Fruit fly (Drosophila melanogaster) whole organism, embryonic: ENCODE data around the gene CG14650.
A peak's percentile ranks its signal among the peaks of the same experiment; 100 is the strongest.

Experiments used
- Atf6 ChIP-seq: fragments of 200-800 bp; sonication (Bioruptor generic); IDR thresholded peaks from 2 replicates; pipeline ENCODE4 v1.3.6; 2022; ENCODE audit warnings: missing biosample characterization, missing genetic modification characterization
- CG10979 ChIP-seq: fragments of 200-800 bp; sonication (Bioruptor generic); optimal IDR thresholded peaks from 2 replicates; lab custom pipeline; 2018; ENCODE audit warnings: missing biosample characterization, mild to moderate bottlenecking, missing genetic modification characterization, moderate library complexity
- CG11247 ChIP-seq: fragments of 200-800 bp; sonication (Bioruptor generic); IDR thresholded peaks from 2 replicates; pipeline ENCODE4 v1.3.6; 2022; ENCODE audit warnings: missing biosample characterization, missing genetic modification characterization
- CG12155 ChIP-seq: fragments of 200-800 bp; sonication (Bioruptor generic); optimal IDR thresholded peaks from 3 replicates; lab custom pipeline; 2016; ENCODE audit warnings: missing biosample characterization, missing genetic modification characterization
- CG15601 ChIP-seq: fragments of 200-800 bp; sonication (Bioruptor generic); optimal IDR thresholded peaks from 3 replicates; lab custom pipeline; 2019; ENCODE audit warnings: missing biosample characterization, mild to moderate bottlenecking, missing genetic modification characterization, moderate library complexity
- CG17612 ChIP-seq: fragments of 200-800 bp; sonication (Bioruptor generic); IDR thresholded peaks from 2 replicates; pipeline ENCODE4 v1.3.6; 2022; ENCODE audit warnings: missing biosample characterization, missing genetic modification characterization
- CG2129 ChIP-seq: fragments of 200-800 bp; sonication (Bioruptor generic); IDR thresholded peaks from 2 replicates; pipeline ENCODE4 v1.3.6; 2022; ENCODE audit warnings: missing biosample characterization, missing genetic modification characterization; ENCODE audit not compliant: partially characterized antibody
- CG2202 ChIP-seq: fragments of 200-800 bp; sonication (Bioruptor generic); optimal IDR thresholded peaks from 2 replicates; lab custom pipeline; 2018; ENCODE audit warnings: missing biosample characterization, mild to moderate bottlenecking, missing genetic modification characterization
- CG2889 ChIP-seq: fragments of 200-800 bp; sonication (Bioruptor generic); IDR thresholded peaks from 3 replicates; pipeline ENCODE4 v1.3.6; 2022; ENCODE audit warnings: missing biosample characterization, missing genetic modification characterization
- CG32772 ChIP-seq: fragments of 200-800 bp; sonication (Bioruptor generic); IDR thresholded peaks from 2 replicates; pipeline ENCODE4 v1.3.6; 2022; ENCODE audit warnings: missing biosample characterization, missing genetic modification characterization
- CG33557 ChIP-seq: fragments of 200-800 bp; sonication (Bioruptor generic); optimal IDR thresholded peaks from 2 replicates; lab custom pipeline; 2019; ENCODE audit warnings: missing biosample characterization, mild to moderate bottlenecking, missing genetic modification characterization, moderate library complexity
- CG5180 ChIP-seq: fragments of 200-800 bp; sonication (Bioruptor generic); optimal IDR thresholded peaks from 3 replicates; lab custom pipeline; 2017; ENCODE audit warnings: missing biosample characterization, missing genetic modification characterization, mild to moderate bottlenecking, moderate library complexity, missing genetic modification reagents
- CG6791 ChIP-seq: fragments of 200-800 bp; sonication (Bioruptor generic); IDR thresholded peaks from 3 replicates; pipeline ENCODE4 v1.3.6; 2022; ENCODE audit warnings: missing biosample characterization, missing genetic modification characterization; ENCODE audit not compliant: partially characterized antibody
- CG7556 ChIP-seq: fragments of 200-800 bp; sonication (Bioruptor generic); optimal IDR thresholded peaks from 2 replicates; lab custom pipeline; 2017; ENCODE audit warnings: missing biosample characterization, mild to moderate bottlenecking, missing genetic modification characterization
- CG8359 ChIP-seq: fragments of 200-800 bp; sonication (Bioruptor generic); optimal IDR thresholded peaks from 2 replicates; lab custom pipeline; 2017; ENCODE audit warnings: missing biosample characterization, mild to moderate bottlenecking, missing genetic modification characterization, borderline replicate concordance
- CG8924 ChIP-seq: fragments of 200-800 bp; optimal IDR thresholded peaks from 3 replicates; lab custom pipeline; 2019; ENCODE audit warnings: missing biosample characterization, mild to moderate bottlenecking, missing genetic modification characterization, moderate library complexity
- CG8944 ChIP-seq: fragments of 200-800 bp; sonication (Bioruptor generic); optimal IDR thresholded peaks from 3 replicates; lab custom pipeline; 2016; ENCODE audit warnings: missing biosample characterization, missing genetic modification characterization
- CG9215 ChIP-seq: fragments of 200-800 bp; sonication (Bioruptor generic); IDR thresholded peaks from 2 replicates; pipeline ENCODE4 v1.3.6; 2022; ENCODE audit warnings: missing biosample characterization, missing genetic modification characterization
- CHES-1-like ChIP-seq: fragments of 200-800 bp; sonication (Bioruptor generic); optimal IDR thresholded peaks from 2 replicates; lab custom pipeline; 2016; ENCODE audit warnings: missing biosample characterization, missing genetic modification characterization
- CrebB ChIP-seq: fragments of 200-800 bp; sonication (Bioruptor generic); optimal IDR thresholded peaks from 3 replicates; lab custom pipeline; 2018; ENCODE audit warnings: missing biosample characterization, mild to moderate bottlenecking, missing genetic modification characterization
- D19A ChIP-seq: fragments of 200-800 bp; optimal IDR thresholded peaks from 3 replicates; lab custom pipeline; 2019; ENCODE audit warnings: missing biosample characterization, mild to moderate bottlenecking, missing genetic modification characterization, moderate library complexity
- HHEX ChIP-seq: fragments of 200-800 bp; sonication (Bioruptor generic); optimal IDR thresholded peaks from 3 replicates; lab custom pipeline; 2017; ENCODE audit warnings: missing biosample characterization, mild to moderate bottlenecking, missing genetic modification characterization, missing genetic modification reagents
- Hand ChIP-seq: fragments of 200-800 bp; sonication (Bioruptor generic); optimal IDR thresholded peaks from 2 replicates; lab custom pipeline; 2017; ENCODE audit warnings: mild to moderate bottlenecking, missing biosample characterization, missing genetic modification reagents, missing genetic modification characterization
- MESR4 ChIP-seq: fragments of 200-800 bp; sonication (Bioruptor generic); optimal IDR thresholded peaks from 2 replicates; lab custom pipeline; 2018; ENCODE audit warnings: missing biosample characterization, mild to moderate bottlenecking, missing genetic modification characterization, moderate library complexity
- Med ChIP-seq: fragments of 200-800 bp; sonication (Bioruptor generic); peaks from one replicate; lab custom pipeline; 2016; ENCODE audit warnings: missing biosample characterization, missing genetic modification characterization, mild to moderate bottlenecking, inconsistent platforms, moderate library complexity
- NFAT ChIP-seq: fragments of 200-800 bp; sonication (Bioruptor generic); IDR thresholded peaks from 2 replicates; pipeline ENCODE4 v1.3.6; 2022; ENCODE audit warnings: missing biosample characterization, missing genetic modification characterization
- Vsx1 ChIP-seq: fragments of 200-800 bp; sonication (Bioruptor generic); optimal IDR thresholded peaks from 2 replicates; lab custom pipeline; 2017; ENCODE audit warnings: missing biosample characterization, mild to moderate bottlenecking, missing genetic modification characterization, missing genetic modification reagents
- ap ChIP-seq: fragments of 200-800 bp; sonication (Bioruptor generic); IDR thresholded peaks from 2 replicates; pipeline ENCODE4 v1.3.6; 2022; ENCODE audit warnings: missing biosample characterization, missing genetic modification characterization
- ci ChIP-seq: fragments of 200-800 bp; sonication (Bioruptor generic); IDR thresholded peaks from 3 replicates; pipeline ENCODE4 v1.3.6; 2022; ENCODE audit warnings: missing biosample characterization, missing genetic modification characterization
- cwo ChIP-seq: fragments of 200-800 bp; sonication (Bioruptor generic); optimal IDR thresholded peaks from 3 replicates; lab custom pipeline; 2017; ENCODE audit warnings: missing biosample characterization, missing genetic modification characterization, mild to moderate bottlenecking, moderate library complexity, missing genetic modification reagents
- dmrt99B ChIP-seq: fragments of 200-800 bp; sonication (Bioruptor generic); optimal IDR thresholded peaks from 2 replicates; lab custom pipeline; 2018; ENCODE audit warnings: missing biosample characterization, mild to moderate bottlenecking, missing genetic modification characterization, moderate library complexity
- dysf ChIP-seq: fragments of 200-800 bp; sonication (Bioruptor generic); IDR thresholded peaks from 3 replicates; pipeline ENCODE4 v1.3.6; 2022; ENCODE audit warnings: missing biosample characterization, missing genetic modification characterization
- exex ChIP-seq: fragments of 200-800 bp; sonication (Bioruptor generic); optimal IDR thresholded peaks from 4 replicates; lab custom pipeline; 2018; ENCODE audit warnings: missing biosample characterization, mild to moderate bottlenecking, missing genetic modification characterization, moderate library complexity
- gce ChIP-seq: fragments of 200-800 bp; sonication (Bioruptor generic); IDR thresholded peaks from 3 replicates; pipeline ENCODE4 v1.3.6; 2022; ENCODE audit warnings: missing biosample characterization, missing genetic modification characterization
- lmd ChIP-seq: fragments of 200-800 bp; sonication (Bioruptor generic); IDR thresholded peaks from 2 replicates; pipeline ENCODE4 v1.3.6; 2022; ENCODE audit warnings: missing biosample characterization, missing genetic modification characterization
- mam ChIP-seq: fragments of 200-800 bp; sonication (Bioruptor generic); optimal IDR thresholded peaks from 3 replicates; lab custom pipeline; 2016; ENCODE audit warnings: missing biosample characterization, missing genetic modification characterization
- odd ChIP-seq: fragments of 200-800 bp; sonication (Bioruptor generic); optimal IDR thresholded peaks from 2 replicates; lab custom pipeline; 2017; ENCODE audit warnings: missing biosample characterization, mild to moderate bottlenecking, missing genetic modification characterization
- otp ChIP-seq: fragments of 200-800 bp; sonication (Bioruptor generic); IDR thresholded peaks from 3 replicates; pipeline ENCODE4, ENCODE4 v1.3.6; 2022; ENCODE audit warnings: missing biosample characterization, missing genetic modification characterization
- repo ChIP-seq: fragments of 200-800 bp; sonication (Bioruptor generic); optimal IDR thresholded peaks from 2 replicates; lab custom pipeline; 2016; ENCODE audit warnings: missing biosample characterization, missing genetic modification characterization
- sisA ChIP-seq: fragments of 200-800 bp; sonication (Bioruptor generic); IDR thresholded peaks from 2 replicates; pipeline ENCODE4 v1.3.6; 2022; ENCODE audit warnings: missing biosample characterization, missing genetic modification characterization
- slbo ChIP-seq: fragments of 200-800 bp; sonication (Bioruptor generic); IDR thresholded peaks from 2 replicates; pipeline ENCODE4 v1.3.6; 2022; ENCODE audit warnings: missing biosample characterization, missing genetic modification characterization
- slou ChIP-seq: fragments of 200-800 bp; sonication (Bioruptor generic); optimal IDR thresholded peaks from 3 replicates; lab custom pipeline; 2016; ENCODE audit warnings: missing biosample characterization, missing genetic modification characterization
- ssp ChIP-seq: fragments of 200-800 bp; sonication (Bioruptor generic); IDR thresholded peaks from 2 replicates; pipeline ENCODE4 v1.3.6; 2022; ENCODE audit warnings: missing biosample characterization, missing genetic modification characterization
- tin ChIP-seq: fragments of 200-800 bp; sonication (Bioruptor generic); optimal IDR thresholded peaks from 3 replicates; lab custom pipeline; 2016; ENCODE audit warnings: missing biosample characterization, missing genetic modification characterization
- tll ChIP-seq, 2 experiments: fragments of 200-800 bp in 1 of 2; fragments of >200 bp in 1 of 2; sonication (Bioruptor generic) in 1 of 2; optimal IDR thresholded peaks; 2 replicates each; lab custom pipeline; 2017 to 2019; ENCODE audit warnings: missing biosample characterization in 2 of 2, missing genetic modification characterization in 2 of 2, mild to moderate bottlenecking in 1 of 2, moderate library complexity in 1 of 2
- tna ChIP-seq: fragments of 200-800 bp; sonication (Bioruptor generic); IDR thresholded peaks from 2 replicates; pipeline ENCODE4 v1.3.6; 2022; ENCODE audit warnings: missing biosample characterization, missing genetic modification characterization; ENCODE audit not compliant: partially characterized antibody
- tx ChIP-seq: fragments of 200-800 bp; sonication (Bioruptor generic); optimal IDR thresholded peaks from 2 replicates; lab custom pipeline; 2016; ENCODE audit warnings: missing biosample characterization, missing genetic modification characterization
- vvl ChIP-seq: fragments of 200-800 bp; sonication (Bioruptor generic); IDR thresholded peaks from 2 replicates; pipeline ENCODE4 v1.3.6; 2022; ENCODE audit warnings: missing biosample characterization, missing genetic modification characterization

The CG14650 gene

dm6 chr3R:4478220-4479037 is 41.2 kb downstream of the CG14650 start (continued):
- TF ChIP-seq CG8359 (GFP tag; lab: Kevin White, UChicago) (peak; percentile 21), repo (GFP tag; lab: Kevin White, UChicago) (peak; percentile 62), CG8924 (tag; lab: Kevin White, UChicago) (peak; percentile 80), otp (GFP tag; lab: Robert Waterston, UW) (peak; percentile 90), odd (GFP tag; lab: Kevin White, UChicago) (peak; percentile 82), mam (GFP tag; lab: Kevin White, UChicago) (peak; percentile 91), tin (GFP tag; lab: Kevin White, UChicago) (peak; percentile 87), HHEX (GFP tag; lab: Kevin White, UChicago) (peak; percentile 91), MESR4 (GFP tag; lab: Kevin White, UChicago) (peak; percentile 36), CG33557 (GFP tag; lab: Kevin White, UChicago) (no peak), Med (peak; percentile 98), dysf (GFP tag; lab: Robert Waterston, UW) (peak; percentile 86), CG17612 (GFP tag; lab: Robert Waterston, UW) (peak; percentile 75), tx (GFP tag; lab: Kevin White, UChicago) (peak; percentile 80), Atf6 (GFP tag; lab: Robert Waterston, UW) (peak; percentile 92), tll (GFP tag; optimal IDR thresholded peaks at IDR 0.05; lab: Kevin White, UChicago) (no peak), tna (peak; percentile 50), dmrt99B (tag; lab: Kevin White, UChicago) (peak; percentile 87), ci (GFP tag; lab: Robert Waterston, UW) (peak; percentile 97), CG12155 (GFP tag; lab: Kevin White, UChicago) (peak; percentile 87), Vsx1 (peak; percentile 67), CG5180 (GFP tag; lab: Kevin White, UChicago) (no peak), CG2129 (GFP tag; lab: Robert Waterston, UW) (no peak), vvl (peak; percentile 96), CG10979 (tag; lab: Kevin White, UChicago) (peak; percentile 78), slbo (GFP tag; lab: Robert Waterston, UW) (peak; percentile 95), ssp (GFP tag; lab: Robert Waterston, UW) (peak; percentile 47; the same call in 1 of the 2 replicates), cwo (GFP tag; lab: Kevin White, UChicago) (peak; percentile 91), CG15601 (peak; percentile 67), sisA (GFP tag; lab: Robert Waterston, UW) (peak; percentile 86), gce (GFP tag; lab: Robert Waterston, UW) (peak; percentile 88), CG32772 (peak; percentile 76), NFAT (GFP tag; lab: Robert Waterston, UW) (peak; percentile 90), CHES-1-like (GFP tag; lab: Kevin White, UChicago) (peak; percentile 85), CG2202 (peak; percentile 61), lmd (GFP tag; lab: Robert Waterston, UW) (peak; percentile 84), CG11247 (peak; percentile 86), Hand (GFP tag; lab: Kevin White, UChicago) (peak; percentile 51), CG9215 (GFP tag; lab: Robert Waterston, UW) (peak; percentile 64), ap (GFP tag; lab: Robert Waterston, UW) (peak; percentile 84), exex (peak; percentile 42), CG7556 (GFP tag; lab: Kevin White, UChicago) (peak; percentile 87), D19A (tag; lab: Kevin White, UChicago) (peak; percentile 78), CG6791 (0 out of 3 replicates have a peak, but pooled peaks have one; percentile 35), CG8944 (GFP tag; lab: Kevin White, UChicago) (peak; percentile 84), CrebB (tag; lab: Kevin White, UChicago) (peak; percentile 76), CG2889 (GFP tag; lab: Robert Waterston, UW) (peak; percentile 75), slou (GFP tag; lab: Kevin White, UChicago) (peak; percentile 41)
